Fruit fly (Drosophila melanogaster): ENCODE results near the gene RpS27.

The RpS27 gene

DNA sequence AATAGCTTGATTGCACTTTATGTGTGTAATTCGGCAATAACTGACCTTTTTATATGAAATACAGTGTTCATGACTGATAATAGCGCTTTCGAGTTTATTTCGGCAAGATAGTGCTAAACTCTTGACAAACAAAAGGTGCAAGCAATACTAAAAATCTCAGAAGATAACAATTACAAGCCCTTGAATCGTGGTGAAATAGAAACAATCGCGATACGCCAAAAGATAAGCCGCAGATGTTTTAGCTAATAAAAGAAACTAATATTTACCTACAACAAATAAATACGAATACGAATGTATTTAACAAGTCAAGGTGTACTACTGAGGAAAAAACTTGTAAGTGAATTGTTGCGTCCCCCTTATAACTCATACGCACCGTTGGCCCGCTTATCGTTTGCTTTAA is 28.0 kb upstream of the RpS27 start (continued):
- no peak for TF ChIP-seq CG11723 (GFP tag; optimal IDR thresholded peaks at IDR 0.05)
- peak; percentile 81 for TF ChIP-seq CG13296 (GFP tag; optimal IDR thresholded peaks at IDR 0.05)
- TF ChIP-seq Oli (tag; optimal IDR thresholded peaks at IDR 0.05), result no peak
- no peak for TF ChIP-seq dati (GFP tag; IDR thresholded peaks at IDR 0.05)
- TF ChIP-seq emc (GFP tag; optimal IDR thresholded peaks at IDR 0.05), result no peak
- TF ChIP-seq hkb (optimal IDR thresholded peaks at IDR 0.05), result no peak
- peak; percentile 22; the same call in 1 of the 2 replicates for TF ChIP-seq hkb (GFP tag; IDR thresholded peaks at IDR 0.05)
- no peak for TF ChIP-seq CG8359 (GFP tag; optimal IDR thresholded peaks at IDR 0.05; ENCODE audit: borderline replicate concordance)
- TF ChIP-seq ttk (GFP tag; IDR thresholded peaks at IDR 0.05), result no peak
- TF ChIP-seq sug (tag; optimal IDR thresholded peaks at IDR 0.05), result peak; percentile 77
- no peak for TF ChIP-seq Pdp1 (GFP tag; optimal IDR thresholded peaks at IDR 0.05)
- TF ChIP-seq gem (tag; optimal IDR thresholded peaks at IDR 0.05), result no peak
- no peak for TF ChIP-seq Dref (GFP tag; IDR thresholded peaks at IDR 0.05)
- TF ChIP-seq CG8388 (GFP tag; optimal IDR thresholded peaks at IDR 0.05), result no peak
- TF ChIP-seq so (GFP tag; IDR thresholded peaks at IDR 0.05), result no peak
- peak; percentile 71 for TF ChIP-seq PHDP (tag; optimal IDR thresholded peaks at IDR 0.05)
- no peak for TF ChIP-seq org-1 (GFP tag; optimal IDR thresholded peaks at IDR 0.05)
- no peak for TF ChIP-seq Hr51 (GFP tag; optimal IDR thresholded peaks at IDR 0.05)
- TF ChIP-seq inv (GFP tag; IDR thresholded peaks at IDR 0.05; ENCODE audit: partially characterized antibody), result no peak
- no peak for TF ChIP-seq CG5180 (GFP tag; optimal IDR thresholded peaks at IDR 0.05)
- TF ChIP-seq CG32772 (GFP tag; IDR thresholded peaks at IDR 0.05), result no peak
- no peak for TF ChIP-seq en (GFP tag; optimal IDR thresholded peaks at IDR 0.05)
- no peak for TF ChIP-seq CG10565 (GFP tag; optimal IDR thresholded peaks at IDR 0.05)
- no peak for TF ChIP-seq CG13624 (GFP tag; optimal IDR thresholded peaks at IDR 0.05)
- no peak for TF ChIP-seq CG1529 (GFP tag; optimal IDR thresholded peaks at IDR 0.05)
- no peak for TF ChIP-seq row (GFP tag; IDR thresholded peaks at IDR 0.05)
- no peak for TF ChIP-seq HLH3B (GFP tag; IDR thresholded peaks at IDR 0.05)
- no peak for TF ChIP-seq CG4730 (GFP tag; IDR thresholded peaks at IDR 0.05)
- TF ChIP-seq slp2 (GFP tag; optimal IDR thresholded peaks at IDR 0.05), result no peak
- peak; percentile 36 for TF ChIP-seq CG12299 (tag; optimal IDR thresholded peaks at IDR 0.05)
- TF ChIP-seq shn (GFP tag; optimal IDR thresholded peaks at IDR 0.05), result no peak
- TF ChIP-seq CG11696 (GFP tag; IDR thresholded peaks at IDR 0.05), result no peak
- TF ChIP-seq CG1233 (GFP tag; optimal IDR thresholded peaks at IDR 0.05), result peak; percentile 1
- TF ChIP-seq D (optimal IDR thresholded peaks at IDR 0.05), result no peak
- no peak for TF ChIP-seq D (GFP tag; optimal IDR thresholded peaks at IDR 0.05)
- TF ChIP-seq mld (GFP tag; IDR thresholded peaks at IDR 0.05; ENCODE audit: partially characterized antibody), result no peak
- no peak for TF ChIP-seq CG9437 (GFP tag; optimal IDR thresholded peaks at IDR 0.05)
- TF ChIP-seq CG1832 (GFP tag; optimal IDR thresholded peaks at IDR 0.05), result no peak
- no peak for TF ChIP-seq ftz-f1 (GFP tag; optimal IDR thresholded peaks at IDR 0.05)
- TF ChIP-seq Dbx (GFP tag; IDR thresholded peaks at IDR 0.05), result no peak
- TF ChIP-seq CG9932 (GFP tag; IDR thresholded peaks at IDR 0.05), result no peak
- no peak for TF ChIP-seq hb (GFP tag; IDR thresholded peaks at IDR 0.05; ENCODE audit: partially characterized antibody)
- TF ChIP-seq CG6813 (GFP tag; optimal IDR thresholded peaks at IDR 0.05), result peak; percentile 25
- no peak for TF ChIP-seq CG18262 (tag; optimal IDR thresholded peaks at IDR 0.05)
- peak; percentile 19 for TF ChIP-seq grn (GFP tag; optimal IDR thresholded peaks at IDR 0.05)
- no peak for TF ChIP-seq CG18476 (GFP tag; optimal IDR thresholded peaks at IDR 0.05)
- TF ChIP-seq hth (optimal IDR thresholded peaks at IDR 0.05), result no peak
- no peak for TF ChIP-seq ato (GFP tag; IDR thresholded peaks at IDR 0.05; ENCODE audit: partially characterized antibody)
- TF ChIP-seq cato (GFP tag; optimal IDR thresholded peaks at IDR 0.05; ENCODE audit: borderline replicate concordance), result no peak
- TF ChIP-seq TFAM (GFP tag; optimal IDR thresholded peaks at IDR 0.05), result no peak
- no peak for TF ChIP-seq Lim3 (GFP tag; IDR thresholded peaks at IDR 0.05)
- TF ChIP-seq CG42726 (GFP tag; IDR thresholded peaks at IDR 0.05; ENCODE audit: partially characterized antibody), result no peak

All from whole organism, embryonic.